Worm (Caenorhabditis elegans): ENCODE results near the gene C17G10.10.

The C17G10.10 gene

ce11 chrII:5640362-5641079 is 41.3 kb upstream of the C17G10.10 start:
- no peak for TF ChIP-seq lsy-2 (tag; optimal IDR thresholded peaks at IDR 0.05)
- TF ChIP-seq F44E2.7 (GFP tag; IDR thresholded peaks at IDR 0.05), result no peak
- no peak for TF ChIP-seq arid-1 (GFP tag; conservative IDR thresholded peaks at IDR 0.05)
- no peak for TF ChIP-seq mxl-2 (GFP tag; conservative IDR thresholded peaks at IDR 0.05)
- TF ChIP-seq aha-1 (tag), result no peak
- TF ChIP-seq set-16 (GFP tag; IDR thresholded peaks at IDR 0.05), result peak; percentile 69; the same call in 1 of the 2 replicates

- TF ChIP-seq egl-43 (GFP tag; IDR thresholded peaks at IDR 0.05) (no peak), Y5F2A.4 (GFP tag; optimal IDR thresholded peaks at IDR 0.05) (no peak), daf-12 (tag; optimal IDR thresholded peaks at IDR 0.05) (no peak), madf-5 (GFP tag; IDR thresholded peaks at IDR 0.05) (no peak), daf-19 (GFP tag; conservative IDR thresholded peaks at IDR 0.05) (no peak), ztf-11 (tag; optimal IDR thresholded peaks at IDR 0.05) (no peak), jun-1 (tag; optimal IDR thresholded peaks at IDR 0.05) (no peak), mes-2 (tag; optimal IDR thresholded peaks at IDR 0.05; ENCODE audit: poor library complexity, severe bottlenecking) (no peak), dpl-1 (GFP tag; optimal IDR thresholded peaks at IDR 0.05) (no peak), mdt-29 (GFP tag; IDR thresholded peaks at IDR 0.05) (no peak), R02D3.7 (tag; optimal IDR thresholded peaks at IDR 0.05) (no peak), gei-8 (GFP tag; optimal IDR thresholded peaks at IDR 0.05) (no peak), T26A8.4 (GFP tag; IDR thresholded peaks at IDR 0.05) (no peak), pha-4 (GFP tag; IDR thresholded peaks at IDR 0.05) (no peak), pha-4 (tag; optimal IDR thresholded peaks at IDR 0.05) (no peak), set-16 (GFP tag; IDR thresholded peaks at IDR 0.05) (no peak), php-3 (GFP tag; IDR thresholded peaks at IDR 0.05) (no peak)
These were observed 38.9 kb upstream of the C17G10.10 start, which contains the start of gene F59E12.3 for ce11 chrII:5638059-5638458. Gene F59E12.3 (plus strand): TSS chrII:5638359.

ce11 chrII:5636826-5637225 is 37.6 kb upstream of the C17G10.10 start, which contains the start of gene F59E12.8:
Gene F59E12.8 (minus strand): TSS chrII:5636926.
- TF ChIP-seq pqm-1 (tag; optimal IDR thresholded peaks at IDR 0.05) (no peak), snpc-4 (tag; optimal IDR thresholded peaks at IDR 0.05) (no peak), mes-2 (tag; optimal IDR thresholded peaks at IDR 0.05; ENCODE audit: poor library complexity, severe bottlenecking) (no peak), Y5F2A.4 (GFP tag; optimal IDR thresholded peaks at IDR 0.05) (no peak), dmd-6 (GFP tag; IDR thresholded peaks at IDR 0.05) (no peak), spr-1 (tag; optimal IDR thresholded peaks at IDR 0.05) (no peak), dmd-8 (GFP tag; IDR thresholded peaks at IDR 0.05) (no peak), F49E8.2 (tag; optimal IDR thresholded peaks at IDR 0.05; ENCODE audit: borderline replicate concordance) (no peak), hif-1 (tag; optimal IDR thresholded peaks at IDR 0.05) (no peak), zip-2 (tag; optimal IDR thresholded peaks at IDR 0.05) (no peak), ceh-20 (GFP tag; IDR thresholded peaks at IDR 0.05) (no peak), pha-4 (GFP tag; IDR thresholded peaks at IDR 0.05) (no peak), pha-4 (tag; optimal IDR thresholded peaks at IDR 0.05) (no peak), mdl-1 (tag; optimal IDR thresholded peaks at IDR 0.05) (no peak), nhr-6 (tag; optimal IDR thresholded peaks at IDR 0.05) (no peak), dmd-9 (GFP tag; IDR thresholded peaks at IDR 0.05) (no peak), ztf-7 (tag; optimal IDR thresholded peaks at IDR 0.05) (no peak), R02D3.7 (tag; optimal IDR thresholded peaks at IDR 0.05) (no peak), lin-29 (GFP tag; IDR thresholded peaks at IDR 0.05) (no peak), snpc-1.2 (GFP tag; IDR thresholded peaks at IDR 0.05) (no peak), nhr-10 (tag; optimal IDR thresholded peaks at IDR 0.05) (no peak)

Measured in whole organism, L4 larva.